Worm (Caenorhabditis elegans): ENCODE measurements around the gene srlf-5.
A peak's percentile ranks its signal among the peaks of the same experiment; 100 is the strongest.

The srlf-5 gene

DNA sequence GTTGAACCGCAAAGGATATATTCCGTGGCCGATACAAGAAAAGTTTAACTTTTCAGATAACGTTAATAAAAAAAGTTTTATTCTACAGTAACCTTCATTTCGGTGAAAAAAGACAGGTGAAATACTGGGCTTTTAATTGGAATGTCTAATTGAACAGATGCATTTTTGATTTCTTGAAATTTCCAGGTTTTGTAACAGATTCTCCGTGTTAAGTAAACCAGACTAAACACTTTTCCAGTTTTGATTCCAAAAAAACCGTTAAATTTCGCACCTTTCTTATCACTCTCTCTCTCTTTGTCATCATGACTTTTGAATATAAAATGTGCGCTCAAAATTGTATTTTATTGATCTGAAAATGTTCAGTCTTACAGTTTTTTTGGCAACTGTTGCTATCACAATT lies 8.3 kb downstream of the srlf-5 start, which contains the start of gene C32H11.3:
Gene C32H11.3, plus strand, starts transcription at position 301 of the 400 bp plus-strand sequence.
- TF ChIP-seq fkh-2 (tag; optimal IDR thresholded peaks at IDR 0.05) (no peak), lin-39 (tag; optimal IDR thresholded peaks at IDR 0.05) (no peak), elt-1 (tag; optimal IDR thresholded peaks at IDR 0.05) (no peak), nfya-1 (tag; optimal IDR thresholded peaks at IDR 0.05; ENCODE audit: insufficient read depth) (no peak), ceh-16 (tag; optimal IDR thresholded peaks at IDR 0.05) (no peak), ceh-28 (tag; optimal IDR thresholded peaks at IDR 0.05) (no peak), aly-2 (tag; optimal IDR thresholded peaks at IDR 0.05) (no peak), fkh-10 (GFP tag; optimal IDR thresholded peaks at IDR 0.05) (no peak), elt-2 (tag; optimal IDR thresholded peaks at IDR 0.05) (no peak), nhr-12 (tag; optimal IDR thresholded peaks at IDR 0.05) (no peak), egl-5 (tag; optimal IDR thresholded peaks at IDR 0.05) (no peak), ceh-82 (tag; optimal IDR thresholded peaks at IDR 0.05) (no peak), mdl-1 (tag; optimal IDR thresholded peaks at IDR 0.05) (no peak), eor-1 (tag; optimal IDR thresholded peaks at IDR 0.05) (no peak), ztf-4 (tag; optimal IDR thresholded peaks at IDR 0.05) (no peak), nhr-11 (tag; optimal IDR thresholded peaks at IDR 0.05) (no peak), nhr-25 (tag; optimal IDR thresholded peaks at IDR 0.05) (no peak), nhr-43 (tag; optimal IDR thresholded peaks at IDR 0.05; ENCODE audit: poor library complexity, severe bottlenecking) (no peak), R02D3.7 (tag; optimal IDR thresholded peaks at IDR 0.05) (no peak), fos-1 (tag; optimal IDR thresholded peaks at IDR 0.05) (no peak)

DNA sequence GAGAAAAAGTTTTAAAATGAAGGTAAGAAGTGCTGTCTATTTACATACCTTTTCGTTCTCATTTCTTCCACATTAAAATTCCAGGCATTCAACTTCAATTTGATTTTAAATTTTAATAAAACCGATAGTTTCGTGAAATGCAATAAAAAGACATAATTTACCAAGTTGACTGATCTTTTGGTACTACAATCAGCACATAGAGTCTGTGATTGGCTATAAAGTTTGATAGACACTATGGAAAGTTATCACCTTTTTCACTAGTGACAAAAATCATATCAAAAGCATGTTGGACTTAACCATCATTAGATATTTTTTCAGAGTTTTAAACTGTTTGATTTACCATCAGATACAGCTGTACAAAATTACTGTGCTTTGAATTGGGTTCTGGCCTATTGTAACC lies 11.1 kb downstream of the srlf-5 start, which contains the start of gene srz-15:
Gene srz-15, plus strand, starts transcription at position 301 of the 400 bp plus-strand sequence.
- TF ChIP-seq daf-12 (tag; optimal IDR thresholded peaks at IDR 0.05), result no peak
- TF ChIP-seq nhr-23 (tag; optimal IDR thresholded peaks at IDR 0.05), result no peak
- TF ChIP-seq ceh-28 (tag; optimal IDR thresholded peaks at IDR 0.05), result no peak
- no peak for TF ChIP-seq unc-62 (GFP tag; optimal IDR thresholded peaks at IDR 0.05)
- no peak for TF ChIP-seq ztf-4 (tag; optimal IDR thresholded peaks at IDR 0.05)
- no peak for TF ChIP-seq nfya-1 (tag; optimal IDR thresholded peaks at IDR 0.05; ENCODE audit: insufficient read depth)
- TF ChIP-seq eor-1 (tag; optimal IDR thresholded peaks at IDR 0.05), result no peak
- no peak for TF ChIP-seq ZK546.5 (tag; optimal IDR thresholded peaks at IDR 0.05)
- TF ChIP-seq R02D3.7 (tag; optimal IDR thresholded peaks at IDR 0.05), result no peak

- TF ChIP-seq lin-39 (tag; optimal IDR thresholded peaks at IDR 0.05), result no peak
- no peak for TF ChIP-seq nhr-23 (tag; optimal IDR thresholded peaks at IDR 0.05)
- no peak for TF ChIP-seq fkh-2 (tag; optimal IDR thresholded peaks at IDR 0.05)
- TF ChIP-seq daf-12 (tag; optimal IDR thresholded peaks at IDR 0.05), result no peak
- no peak for TF ChIP-seq ztf-11 (tag; optimal IDR thresholded peaks at IDR 0.05)
- TF ChIP-seq ceh-9 (tag; optimal IDR thresholded peaks at IDR 0.05), result no peak
- TF ChIP-seq nhr-76 (tag; optimal IDR thresholded peaks at IDR 0.05), result no peak
- TF ChIP-seq nhr-43 (tag; optimal IDR thresholded peaks at IDR 0.05; ENCODE audit: poor library complexity, severe bottlenecking), result no peak
- no peak for TF ChIP-seq elt-1 (tag; optimal IDR thresholded peaks at IDR 0.05)
- no peak for TF ChIP-seq fos-1 (tag; optimal IDR thresholded peaks at IDR 0.05)
- no peak for TF ChIP-seq egl-27 (tag; optimal IDR thresholded peaks at IDR 0.05)
- no peak for TF ChIP-seq nhr-25 (tag; optimal IDR thresholded peaks at IDR 0.05)
- TF ChIP-seq ama-1 (optimal IDR thresholded peaks at IDR 0.05), result no peak
Observed at ce11 chrIV:12914532-12915019, 12.0 kb downstream of the srlf-5 start, which contains the start of gene irg-6. TSS of gene irg-6 (minus strand) at chrIV:12914969.

DNA sequence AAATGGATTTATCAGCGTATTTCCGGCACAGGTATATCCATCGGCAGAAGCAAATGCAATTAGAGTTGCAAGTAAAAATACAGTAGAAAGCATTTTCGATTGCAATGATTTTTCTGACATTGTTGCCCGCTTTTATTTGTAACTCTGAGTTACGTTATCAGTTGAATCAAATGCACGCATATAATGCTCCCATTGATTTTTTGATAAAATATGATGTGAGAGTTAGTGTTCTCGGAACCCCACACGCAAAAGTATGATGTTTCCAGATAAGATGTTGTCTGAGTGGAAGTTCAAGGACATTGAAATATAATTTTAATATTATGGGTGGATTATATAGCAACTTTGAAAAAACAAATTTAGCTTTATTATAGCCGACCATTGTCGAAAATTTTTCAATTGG lies 14.5 kb downstream of the srlf-5 start, which contains the start of gene K08D8.5:
Gene K08D8.5, minus strand, starts transcription at position 140 of the 400 bp plus-strand sequence.
- peak; percentile 51 for TF ChIP-seq pqm-1 (tag; optimal IDR thresholded peaks at IDR 0.05)
- TF ChIP-seq elt-2 (tag; optimal IDR thresholded peaks at IDR 0.05), result peak; percentile 72
- TF ChIP-seq ceh-82 (tag; optimal IDR thresholded peaks at IDR 0.05), result no peak

ce11 chrIV:12909871-12910270 lies 16.7 kb downstream of the srlf-5 start, which contains the start of gene K08D8.4:
TSS of gene K08D8.4 (minus strand) at chrIV:12909998.
- TF ChIP-seq hmg-11 (tag; optimal IDR thresholded peaks at IDR 0.05), result no peak
- no peak for TF ChIP-seq nhr-12 (tag; optimal IDR thresholded peaks at IDR 0.05)
- no peak for TF ChIP-seq ceh-16 (tag; optimal IDR thresholded peaks at IDR 0.05)
- TF ChIP-seq elt-2 (tag; optimal IDR thresholded peaks at IDR 0.05), result peak; percentile 78
- no peak for TF ChIP-seq fkh-10 (GFP tag; optimal IDR thresholded peaks at IDR 0.05)
- TF ChIP-seq pqm-1 (tag; optimal IDR thresholded peaks at IDR 0.05), result peak; percentile 73
- TF ChIP-seq ztf-11 (tag; optimal IDR thresholded peaks at IDR 0.05), result no peak
- no peak for TF ChIP-seq fkh-2 (tag; optimal IDR thresholded peaks at IDR 0.05)
- no peak for TF ChIP-seq nfya-1 (tag; optimal IDR thresholded peaks at IDR 0.05; ENCODE audit: insufficient read depth)
- TF ChIP-seq nhr-76 (tag; optimal IDR thresholded peaks at IDR 0.05), result no peak
- no peak for TF ChIP-seq ZK546.5 (tag; optimal IDR thresholded peaks at IDR 0.05)
- no peak for TF ChIP-seq fos-1 (tag; optimal IDR thresholded peaks at IDR 0.05)
- TF ChIP-seq ama-1 (optimal IDR thresholded peaks at IDR 0.05), result no peak
- no peak for TF ChIP-seq ztf-4 (tag; optimal IDR thresholded peaks at IDR 0.05)

Measured in whole organism, L3 larva.